Worm (Caenorhabditis elegans) whole organism, L1 larva: ENCODE data around the gene C06E2.5.
A peak's percentile ranks its signal among the peaks of the same experiment; 100 is the strongest.

ENCODE experiments used
- Y116A8C.19 ChIP-seq: sonication (generic microtip); optimal IDR thresholded peaks from 2 replicates; lab custom pipeline; 2016; ENCODE audit warnings: missing compliant biosample characterization, missing genetic modification characterization, borderline replicate concordance
- aha-1 ChIP-seq: fragments of 150-350 bp; optimal IDR thresholded peaks from 2 replicates; lab custom pipeline; 2014; ENCODE audit warnings: missing biosample characterization, missing genetic modification characterization
- alr-1 ChIP-seq: fragments of 200-800 bp; sonication (Bioruptor generic); optimal IDR thresholded peaks from 2 replicates; lab custom pipeline; 2018; ENCODE audit warnings: borderline replicate concordance, mild to moderate bottlenecking, missing genetic modification characterization, missing compliant biosample characterization
- aly-2 ChIP-seq: fragments of 150-350 bp; optimal IDR thresholded peaks from 2 replicates; lab custom pipeline; 2014; ENCODE audit warnings: missing biosample characterization, missing genetic modification characterization
- ceh-8 ChIP-seq: fragments of 200-800 bp; sonication (Bioruptor generic); optimal IDR thresholded peaks from 2 replicates; lab custom pipeline; 2018; ENCODE audit warnings: mild to moderate bottlenecking, missing genetic modification characterization, moderate library complexity, missing compliant biosample characterization
- ceh-82 ChIP-seq, 3 experiments: fragments of 150-350 bp in 1 of 3; sonication (generic microtip) in 2 of 3; optimal IDR thresholded peaks; 2 replicates each; lab custom pipeline; 2014 to 2017; ENCODE audit warnings: missing biosample characterization in 3 of 3, missing genetic modification characterization in 3 of 3
- ceh-90 ChIP-seq: sonication (generic microtip); optimal IDR thresholded peaks from 2 replicates; lab custom pipeline; 2016; ENCODE audit warnings: missing genetic modification characterization, missing compliant biosample characterization
- ces-1 ChIP-seq: fragments of 150-350 bp; optimal IDR thresholded peaks from 2 replicates; lab custom pipeline; 2014; ENCODE audit warnings: missing biosample characterization, missing genetic modification reagents, missing genetic modification characterization
- dpl-1 ChIP-seq, 3 experiments: fragments of 150-350 bp in 2 of 3; sonication (generic microtip) in 1 of 3; optimal IDR thresholded peaks; 2 replicates each; lab custom pipeline; 2014 to 2017; ENCODE audit warnings: missing biosample characterization in 3 of 3, missing genetic modification characterization in 3 of 3, missing genetic modification reagents in 3 of 3
- efl-1 ChIP-seq, 4 experiments: fragments of 150-350 bp; optimal IDR thresholded peaks in 3 of 4; peaks in 1 of 4; 1 replicate in 1 of 4; 2 replicates in 3 of 4; lab custom pipeline; 2014; ENCODE audit warnings: missing biosample characterization in 2 of 4, missing genetic modification characterization in 2 of 4, missing genetic modification reagents in 2 of 4
- efl-3 ChIP-seq: fragments of 200-800 bp; sonication (Bioruptor generic); optimal IDR thresholded peaks from 2 replicates; lab custom pipeline; 2018; ENCODE audit warnings: mild to moderate bottlenecking, missing genetic modification characterization, missing compliant biosample characterization
- egl-27 ChIP-seq, 2 experiments: fragments of 150-350 bp in 1 of 2; sonication (generic microtip); optimal IDR thresholded peaks; 3 replicates each; lab custom pipeline; 2017 to 2018; ENCODE audit warnings: missing biosample characterization in 2 of 2, missing genetic modification characterization in 2 of 2, missing genetic modification reagents in 2 of 2
- elt-2 ChIP-seq: sonication (generic microtip); optimal IDR thresholded peaks from 2 replicates; lab custom pipeline; 2016; ENCODE audit warnings: missing genetic modification characterization, mild to moderate bottlenecking, inconsistent platforms, missing compliant biosample characterization, missing genetic modification reagents
- ets-5 ChIP-seq: fragments of 200-800 bp; sonication (Bioruptor generic); IDR thresholded peaks from 2 replicates; pipeline ENCODE4 v1.3.6; 2022; ENCODE audit warnings: missing genetic modification characterization, missing compliant biosample characterization
- fkh-10 ChIP-seq: sonication (generic microtip); optimal IDR thresholded peaks from 2 replicates; lab custom pipeline; 2017; ENCODE audit warnings: missing biosample characterization, missing genetic modification reagents, missing genetic modification characterization
- fkh-4 ChIP-seq: sonication (generic microtip); optimal IDR thresholded peaks from 2 replicates; lab custom pipeline; 2016; ENCODE audit warnings: missing compliant biosample characterization, missing genetic modification characterization, borderline replicate concordance
- fkh-8 ChIP-seq: sonication (generic microtip); optimal IDR thresholded peaks from 2 replicates; lab custom pipeline; 2016; ENCODE audit warnings: mild to moderate bottlenecking, missing genetic modification characterization, missing compliant biosample characterization
- grh-1 ChIP-seq: fragments of 200-800 bp; sonication (Bioruptor generic); IDR thresholded peaks from 2 replicates; pipeline ENCODE4 v1.3.6; 2022; ENCODE audit warnings: missing genetic modification reagents, missing genetic modification characterization, missing compliant biosample characterization
- hlh-17 ChIP-seq: fragments of 200-800 bp; sonication (Bioruptor generic); optimal IDR thresholded peaks from 2 replicates; lab custom pipeline; 2018; ENCODE audit warnings: missing genetic modification characterization, mild to moderate bottlenecking, missing compliant biosample characterization, moderate library complexity, borderline replicate concordance
- hlh-4 ChIP-seq: sonication (generic microtip); optimal IDR thresholded peaks from 2 replicates; lab custom pipeline; 2016; ENCODE audit warnings: mild to moderate bottlenecking, missing genetic modification characterization, missing compliant biosample characterization
- irx-1 ChIP-seq: sonication (generic microtip); optimal IDR thresholded peaks from 2 replicates; lab custom pipeline; 2016; ENCODE audit warnings: missing genetic modification characterization, missing compliant biosample characterization
- isw-1 ChIP-seq: fragments of 200-800 bp; sonication (Bioruptor generic); IDR thresholded peaks from 2 replicates; pipeline ENCODE4 v1.3.6; 2022; ENCODE audit warnings: missing genetic modification characterization, missing compliant biosample characterization
- lin-13 ChIP-seq: fragments of 150-350 bp; optimal IDR thresholded peaks from 2 replicates; lab custom pipeline; 2014; ENCODE audit warnings: missing biosample characterization, missing genetic modification reagents, missing genetic modification characterization
- lin-15B ChIP-seq: fragments of 150-350 bp; sonication (generic microtip); optimal IDR thresholded peaks from 3 replicates; lab custom pipeline; 2014; ENCODE audit warnings: missing biosample characterization, missing genetic modification characterization
- lin-35 ChIP-seq, 2 experiments: fragments of 150-350 bp; optimal IDR thresholded peaks; 2 replicates each; lab custom pipeline; 2014; ENCODE audit warnings: missing biosample characterization in 2 of 2, missing genetic modification characterization in 2 of 2, missing genetic modification reagents in 2 of 2
- lin-39 ChIP-seq: fragments of 150-350 bp; optimal IDR thresholded peaks from 2 replicates; lab custom pipeline; 2014; ENCODE audit warnings: missing biosample characterization, missing genetic modification reagents, missing genetic modification characterization
- lir-3 ChIP-seq: sonication (generic microtip); optimal IDR thresholded peaks from 2 replicates; lab custom pipeline; 2016; ENCODE audit warnings: mild to moderate bottlenecking, missing genetic modification characterization, moderate library complexity, missing compliant biosample characterization; ENCODE audit not compliant: poor library complexity
- mab-9 ChIP-seq: fragments of 200-800 bp; sonication (Bioruptor generic); IDR thresholded peaks from 2 replicates; pipeline ENCODE4 v1.3.6; 2022; ENCODE audit warnings: missing genetic modification reagents, missing genetic modification characterization, missing compliant biosample characterization
- mef-2 ChIP-seq: fragments of 150-350 bp; optimal IDR thresholded peaks from 2 replicates; lab custom pipeline; 2014; ENCODE audit warnings: missing biosample characterization, missing genetic modification characterization
- nhr-11 ChIP-seq: fragments of 150-350 bp; optimal IDR thresholded peaks from 2 replicates; lab custom pipeline; 2014; ENCODE audit warnings: missing biosample characterization, missing genetic modification characterization
- nhr-237 ChIP-seq: fragments of 150-350 bp; optimal IDR thresholded peaks from 2 replicates; lab custom pipeline; 2014; ENCODE audit warnings: missing biosample characterization, missing genetic modification characterization
- nhr-28 ChIP-seq: fragments of 150-350 bp; optimal IDR thresholded peaks from 2 replicates; lab custom pipeline; 2014; ENCODE audit warnings: missing biosample characterization, missing genetic modification characterization
- nhr-47 ChIP-seq: sonication (generic microtip); optimal IDR thresholded peaks from 2 replicates; lab custom pipeline; 2016; ENCODE audit warnings: mild to moderate bottlenecking, missing genetic modification characterization, moderate library complexity, missing compliant biosample characterization
- nhr-84 ChIP-seq: sonication (generic microtip); optimal IDR thresholded peaks from 2 replicates; lab custom pipeline; 2017; ENCODE audit warnings: missing biosample characterization, missing genetic modification characterization
- nhr-90 ChIP-seq: sonication (generic microtip); optimal IDR thresholded peaks from 2 replicates; lab custom pipeline; 2016; ENCODE audit warnings: mild to moderate bottlenecking, missing genetic modification characterization, missing compliant biosample characterization; ENCODE audit not compliant: poor library complexity
- pag-3 ChIP-seq: sonication (generic microtip); optimal IDR thresholded peaks from 2 replicates; lab custom pipeline; 2017; ENCODE audit warnings: missing genetic modification characterization, mild to moderate bottlenecking, missing compliant biosample characterization, antibody characterized with exemption, borderline replicate concordance; ENCODE audit not compliant: insufficient read depth
- pqm-1 ChIP-seq: sonication (generic microtip); optimal IDR thresholded peaks from 3 replicates; lab custom pipeline; 2017; ENCODE audit warnings: missing biosample characterization, missing genetic modification characterization
- rnt-1 ChIP-seq: sonication (generic microtip); optimal IDR thresholded peaks from 2 replicates; lab custom pipeline; 2016; ENCODE audit warnings: mild to moderate bottlenecking, missing genetic modification characterization, moderate library complexity, missing compliant biosample characterization
- snpc-4 ChIP-seq: fragments of 150-350 bp; optimal IDR thresholded peaks from 2 replicates; lab custom pipeline; 2014; ENCODE audit warnings: missing biosample characterization, missing genetic modification characterization
- sox-4 ChIP-seq: sonication (generic microtip); optimal IDR thresholded peaks from 2 replicates; lab custom pipeline; 2016; ENCODE audit warnings: missing genetic modification characterization, missing compliant biosample characterization
- sptf-1 ChIP-seq: fragments of 150-350 bp; optimal IDR thresholded peaks from 2 replicates; lab custom pipeline; 2014; ENCODE audit warnings: missing biosample characterization, missing genetic modification characterization
- tbx-2 ChIP-seq: sonication (generic microtip); optimal IDR thresholded peaks from 2 replicates; lab custom pipeline; 2016; ENCODE audit warnings: missing genetic modification characterization, missing compliant biosample characterization
- unc-86 ChIP-seq: sonication (generic microtip); optimal IDR thresholded peaks from 2 replicates; lab custom pipeline; 2016; ENCODE audit warnings: missing genetic modification characterization, missing compliant biosample characterization
- unc-98 ChIP-seq: fragments of 200-800 bp; sonication (Bioruptor generic); IDR thresholded peaks from 2 replicates; pipeline ENCODE4 v1.3.6; 2022; ENCODE audit warnings: missing genetic modification characterization, missing compliant biosample characterization
- vab-15 ChIP-seq: sonication (generic microtip); optimal IDR thresholded peaks from 2 replicates; lab custom pipeline; 2017; ENCODE audit warnings: missing genotype, mild to moderate bottlenecking, missing genetic modification characterization, missing compliant biosample characterization
- xbp-1 ChIP-seq: sonication (generic microtip); optimal IDR thresholded peaks from 2 replicates; lab custom pipeline; 2016; ENCODE audit warnings: missing genetic modification characterization, missing compliant biosample characterization
- zag-1 ChIP-seq: fragments of 150-350 bp; optimal IDR thresholded peaks from 2 replicates; lab custom pipeline; 2014; ENCODE audit warnings: missing biosample characterization, missing genetic modification characterization

The C06E2.5 gene

ce11 chrX:8835887-8836348, 21.8 kb downstream of the C06E2.5 start, which contains the start of gene C28G1.2 (continued):
- TF ChIP-seq sptf-1 (tag; lab: Kevin White, UChicago) = no peak
- TF ChIP-seq tbx-2 (tag; lab: Kevin White, UChicago) = peak; percentile 93
- peak; percentile 87 for TF ChIP-seq mab-9 (GFP tag; lab: Robert Waterston, UW)
- peak; percentile 74 for TF ChIP-seq lin-13
- no peak for TF ChIP-seq ces-1
- peak; percentile 76 to 90 (median 82) for TF ChIP-seq ceh-82 (tag; optimal IDR thresholded peaks at IDR 0.05; lab: Kevin White, UChicago)
- TF ChIP-seq aly-2 (tag; lab: Kevin White, UChicago) = peak; percentile 86
- TF ChIP-seq lin-35 (GFP tag; optimal IDR thresholded peaks at IDR 0.05; lab: Kevin White, UChicago) = peak; percentile 80 to 84
- peak; percentile 65; the same call in 1 of the 2 replicates for TF ChIP-seq unc-98 (GFP tag; lab: Robert Waterston, UW)
- peak; percentile 96 for TF ChIP-seq nhr-47 (tag; lab: Kevin White, UChicago)
- no peak for TF ChIP-seq ceh-90 (tag; lab: Kevin White, UChicago)
- TF ChIP-seq irx-1 = peak; percentile 93
- peak; percentile 84 for TF ChIP-seq nhr-237
- TF ChIP-seq efl-3 (GFP tag; lab: Kevin White, UChicago) = peak; percentile 80
- peak; percentile 18 for TF ChIP-seq mef-2 (tag; lab: Kevin White, UChicago)
- TF ChIP-seq nhr-11 (tag; lab: Kevin White, UChicago) = peak; percentile 60
- TF ChIP-seq elt-2 = peak; percentile 44
- peak; percentile 73 for TF ChIP-seq pag-3 (tag; lab: Kevin White, UChicago)
- TF ChIP-seq nhr-90 (tag; lab: Kevin White, UChicago) = peak; percentile 95
- peak; percentile 47 for TF ChIP-seq hlh-4 (tag; lab: Kevin White, UChicago)
- TF ChIP-seq fkh-10 (GFP tag; lab: Kevin White, UChicago) = peak; percentile 92
- TF ChIP-seq dpl-1 (GFP tag; optimal IDR thresholded peaks at IDR 0.05; lab: Kevin White, UChicago) = peak; percentile 63 to 74 (median 73)
- peak; percentile 95 for TF ChIP-seq xbp-1 (tag; lab: Kevin White, UChicago)
- TF ChIP-seq grh-1 = peak; percentile 89
- peak; percentile 93 for TF ChIP-seq unc-86 (tag; lab: Kevin White, UChicago)
- TF ChIP-seq rnt-1 = peak; percentile 90
- peak; percentile 71 for TF ChIP-seq zag-1 (tag; lab: Kevin White, UChicago)
- TF ChIP-seq lin-15B (tag; lab: Kevin White, UChicago) = peak; percentile 50
- peak; percentile 91 for TF ChIP-seq lir-3 (tag; lab: Kevin White, UChicago)
- TF ChIP-seq pqm-1 (tag; lab: Kevin White, UChicago) = no peak
- peak; percentile 62 for TF ChIP-seq fkh-4 (tag; lab: Kevin White, UChicago)
- peak; percentile 92 for TF ChIP-seq ceh-8 (GFP tag; lab: Kevin White, UChicago)
- peak; percentile 80 for TF ChIP-seq lin-39 (tag; lab: Kevin White, UChicago)
- TF ChIP-seq alr-1 (tag; lab: Kevin White, UChicago) = no peak
- TF ChIP-seq sox-4 (tag; lab: Kevin White, UChicago) = peak; percentile 92

ce11 chrX:8835405-8835804, 22.3 kb downstream of the C06E2.5 start, which contains the start of gene sec-15:
Gene sec-15, minus strand, starts transcription at chrX:8835715.
- TF ChIP-seq aha-1 (tag; lab: Kevin White, UChicago) (no peak), egl-27 (tag; optimal IDR thresholded peaks at IDR 0.05; lab: Kevin White, UChicago) (no peak), pag-3 (tag; lab: Kevin White, UChicago) (no peak), ceh-8 (GFP tag; lab: Kevin White, UChicago) (no peak), dpl-1 (GFP tag; optimal IDR thresholded peaks at IDR 0.05; lab: Kevin White, UChicago) (no peak), isw-1 (no peak), hlh-17 (no peak), lin-15B (tag; lab: Kevin White, UChicago) (no peak), efl-1 (optimal IDR thresholded peaks at IDR 0.05; lab: Kevin White, UChicago) (no peak), efl-1 (GFP tag; optimal IDR thresholded peaks at IDR 0.05 in 1 of 2; lab: Kevin White, UChicago) (no peak), lin-13 (no peak), Y116A8C.19 (tag; lab: Kevin White, UChicago) (no peak), vab-15 (no peak), ceh-90 (tag; lab: Kevin White, UChicago) (no peak), ets-5 (GFP tag; lab: Robert Waterston, UW) (no peak), nhr-28 (tag; lab: Kevin White, UChicago) (no peak), fkh-8 (tag; lab: Kevin White, UChicago) (no peak), nhr-84 (tag; lab: Kevin White, UChicago) (no peak), snpc-4 (no peak)
